Worm (Caenorhabditis elegans) whole organism, L4/young adult: ENCODE results near the gene ttr-25.

ENCODE experiments used
- W03F9.2 ChIP-seq: fragments of 150-350 bp; optimal IDR thresholded peaks from 2 replicates; lab custom pipeline; 2014; ENCODE audit warnings: missing biosample characterization, missing genetic modification characterization
- dao-5 ChIP-seq: sonication (generic microtip); optimal IDR thresholded peaks from 2 replicates; lab custom pipeline; 2016; ENCODE audit warnings: missing genotype, missing genetic modification characterization, moderate library complexity, missing compliant biosample characterization
- him-1 ChIP-seq: sonication (generic microtip); optimal IDR thresholded peaks from 2 replicates; lab custom pipeline; 2016; ENCODE audit warnings: missing genotype, missing genetic modification reagents, missing genetic modification characterization, missing compliant biosample characterization

The ttr-25 gene

ce11 chrV:18605510-18605909 lies 49.0 kb downstream of the ttr-25 start:
- TF ChIP-seq W03F9.2 (tag; lab: Kevin White, UChicago) (no peak), dao-5 (tag; lab: Kevin White, UChicago) (no peak), him-1 (no peak)
